Worm (Caenorhabditis elegans): ENCODE data around the gene C16C8.19.

ce11 chrII:3472316-3472715 is 14.0 kb downstream of the C16C8.19 start, which contains the start of gene Y49F6B.12:
- TF ChIP-seq ama-1 (optimal IDR thresholded peaks at IDR 0.05) (no peak), nhr-11 (tag; optimal IDR thresholded peaks at IDR 0.05) (no peak), ztf-4 (tag; optimal IDR thresholded peaks at IDR 0.05) (no peak), skn-1 (tag; optimal IDR thresholded peaks at IDR 0.05) (no peak), nhr-12 (tag; optimal IDR thresholded peaks at IDR 0.05) (no peak), snpc-4 (tag; optimal IDR thresholded peaks at IDR 0.05) (no peak), unc-62 (GFP tag; optimal IDR thresholded peaks at IDR 0.05) (no peak), nhr-25 (tag; optimal IDR thresholded peaks at IDR 0.05) (no peak), ceh-82 (tag; optimal IDR thresholded peaks at IDR 0.05) (no peak), fos-1 (tag; optimal IDR thresholded peaks at IDR 0.05) (no peak), zag-1 (tag; optimal IDR thresholded peaks at IDR 0.05) (no peak), pqm-1 (tag; optimal IDR thresholded peaks at IDR 0.05) (no peak), nhr-77 (tag; optimal IDR thresholded peaks at IDR 0.05) (no peak), nhr-28 (tag; optimal IDR thresholded peaks at IDR 0.05) (no peak)
